Fruit fly (Drosophila melanogaster): Measurements from ENCODE around the gene Nrt.

Nrt gene

DNA sequence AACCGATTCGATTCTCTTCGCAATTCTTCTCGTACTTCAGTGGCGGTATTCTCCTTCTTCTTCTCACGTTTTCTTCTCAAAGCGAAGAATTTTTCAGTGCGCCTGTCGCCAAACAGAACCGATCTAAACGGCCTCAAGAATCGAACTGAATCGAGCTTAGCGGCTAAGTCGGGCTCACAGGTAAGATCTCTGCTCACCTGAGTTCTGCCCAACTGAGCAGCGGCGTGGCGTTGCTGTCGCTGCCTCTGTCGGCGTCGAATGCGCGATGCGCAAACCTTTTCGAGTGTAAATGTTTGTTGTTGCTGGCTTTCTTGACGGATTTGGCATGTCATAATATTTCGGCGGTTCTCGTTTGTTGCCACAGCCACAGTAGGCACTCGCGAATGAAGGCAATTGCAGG lies 46.0 kb downstream of the Nrt start:
- TF ChIP-seq kay (GFP tag; ENCODE audit: borderline replicate concordance) (no peak), cic (GFP tag; optimal IDR thresholded peaks at IDR 0.05) (no peak), pad (GFP tag; optimal IDR thresholded peaks at IDR 0.05) (no peak), CG7101 (tag; optimal IDR thresholded peaks at IDR 0.05) (no peak), Hr96 (GFP tag; optimal IDR thresholded peaks at IDR 0.05) (no peak), CG1620 (GFP tag; optimal IDR thresholded peaks at IDR 0.05) (no peak), bab1 (GFP tag; optimal IDR thresholded peaks at IDR 0.05) (no peak), toe (GFP tag; optimal IDR thresholded peaks at IDR 0.05) (no peak), ovo (GFP tag; optimal IDR thresholded peaks at IDR 0.05) (no peak), Crg-1 (GFP tag; optimal IDR thresholded peaks at IDR 0.05) (no peak), CG7045 (GFP tag; optimal IDR thresholded peaks at IDR 0.05) (no peak), CG33017 (tag; optimal IDR thresholded peaks at IDR 0.05) (no peak), tj (GFP tag; optimal IDR thresholded peaks at IDR 0.05) (no peak), CG14711 (tag; optimal IDR thresholded peaks at IDR 0.05) (no peak), CG12768 (GFP tag; optimal IDR thresholded peaks at IDR 0.05) (no peak)

DNA sequence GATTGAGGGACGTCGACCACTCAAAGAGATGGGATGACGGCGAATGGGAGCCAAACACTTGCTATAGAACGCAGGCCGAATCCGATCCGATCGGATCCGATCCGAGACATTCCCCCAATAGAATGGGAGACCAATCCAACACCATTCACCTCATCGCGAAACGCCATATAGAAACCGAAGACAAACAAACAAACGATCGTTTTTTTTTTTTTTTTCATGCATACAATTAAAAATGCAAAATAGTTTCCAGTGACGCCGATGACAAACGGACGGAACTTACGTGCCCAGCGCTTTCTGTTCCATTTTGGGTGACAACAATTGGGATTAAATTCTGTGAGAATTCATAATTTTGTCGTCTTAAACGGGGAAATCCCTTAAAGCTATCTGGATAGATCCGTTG lies 48.1 kb downstream of the Nrt start:
- TF ChIP-seq tj (GFP tag; optimal IDR thresholded peaks at IDR 0.05) (no peak), CG7045 (GFP tag; optimal IDR thresholded peaks at IDR 0.05) (no peak), pad (GFP tag; optimal IDR thresholded peaks at IDR 0.05) (no peak), cic (GFP tag; optimal IDR thresholded peaks at IDR 0.05) (no peak), CG33017 (tag; optimal IDR thresholded peaks at IDR 0.05) (no peak), CG5204 (GFP tag; optimal IDR thresholded peaks at IDR 0.05) (no peak)

DNA sequence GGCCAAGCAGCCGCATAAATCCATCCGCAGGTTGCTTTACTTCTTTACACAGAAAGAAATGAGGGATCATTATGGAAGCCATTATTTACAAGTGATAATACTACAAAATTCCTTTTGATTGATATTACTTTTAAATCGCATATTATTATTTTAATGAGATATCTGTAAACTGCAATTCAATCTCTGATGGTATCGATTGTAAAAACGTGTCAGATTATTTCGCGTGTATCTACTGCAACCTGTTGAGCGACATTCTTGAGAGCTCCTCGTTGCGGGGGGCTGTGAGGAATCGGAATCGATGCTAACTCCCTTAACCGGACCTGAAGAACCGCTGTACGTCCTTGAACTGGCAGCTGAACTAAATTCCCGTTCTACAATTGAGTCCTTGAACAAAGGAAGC lies 52.2 kb downstream of the Nrt start:
- no peak for TF ChIP-seq Hr96 (GFP tag; optimal IDR thresholded peaks at IDR 0.05)
- no peak for TF ChIP-seq CG5204 (GFP tag; optimal IDR thresholded peaks at IDR 0.05)
- TF ChIP-seq tj (GFP tag; optimal IDR thresholded peaks at IDR 0.05), result no peak
- no peak for TF ChIP-seq pad (GFP tag; optimal IDR thresholded peaks at IDR 0.05)
- TF ChIP-seq bab1 (GFP tag; optimal IDR thresholded peaks at IDR 0.05), result no peak
- TF ChIP-seq CG7101 (tag; optimal IDR thresholded peaks at IDR 0.05), result no peak
- TF ChIP-seq toe (GFP tag; optimal IDR thresholded peaks at IDR 0.05), result no peak
- no peak for TF ChIP-seq CG33017 (tag; optimal IDR thresholded peaks at IDR 0.05)
- no peak for TF ChIP-seq cic (GFP tag; optimal IDR thresholded peaks at IDR 0.05)
- no peak for TF ChIP-seq CG1620 (GFP tag; optimal IDR thresholded peaks at IDR 0.05)
- TF ChIP-seq Clk (GFP tag; optimal IDR thresholded peaks at IDR 0.05), result no peak

DNA sequence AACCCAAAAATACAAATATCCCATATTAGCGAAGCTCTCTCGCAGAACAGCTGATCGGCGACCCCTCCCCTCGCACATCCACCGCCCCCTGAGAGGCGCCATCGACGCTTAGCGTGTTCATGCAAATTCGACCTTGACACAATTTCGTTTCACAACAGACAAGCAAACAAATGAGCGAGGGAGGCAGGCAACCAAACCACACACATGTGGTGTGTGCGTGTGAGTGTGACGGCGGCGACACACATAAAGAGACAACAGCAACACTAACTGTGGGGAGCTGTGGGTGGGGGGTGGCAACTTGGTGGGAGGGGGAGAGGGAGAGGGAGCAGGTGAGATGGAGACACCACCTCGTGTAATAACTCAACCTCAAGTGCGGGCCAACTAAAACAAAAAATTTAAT lies 58.9 kb downstream of the Nrt start:
- TF ChIP-seq CG7045 (GFP tag; optimal IDR thresholded peaks at IDR 0.05) (no peak), Mnt (GFP tag; optimal IDR thresholded peaks at IDR 0.05) (no peak), CG7101 (tag; optimal IDR thresholded peaks at IDR 0.05) (no peak), CG11617 (GFP tag; optimal IDR thresholded peaks at IDR 0.05) (no peak), ovo (GFP tag; optimal IDR thresholded peaks at IDR 0.05) (no peak), CG12768 (GFP tag; optimal IDR thresholded peaks at IDR 0.05) (no peak), bab1 (GFP tag; optimal IDR thresholded peaks at IDR 0.05) (no peak), tj (GFP tag; optimal IDR thresholded peaks at IDR 0.05) (no peak), CG33017 (tag; optimal IDR thresholded peaks at IDR 0.05) (no peak), kay (GFP tag; ENCODE audit: borderline replicate concordance) (no peak), CG1620 (GFP tag; optimal IDR thresholded peaks at IDR 0.05) (no peak), pad (GFP tag; optimal IDR thresholded peaks at IDR 0.05) (no peak), cic (GFP tag; optimal IDR thresholded peaks at IDR 0.05) (no peak), CG14711 (tag; optimal IDR thresholded peaks at IDR 0.05) (no peak), Clk (GFP tag; optimal IDR thresholded peaks at IDR 0.05) (no peak), toe (GFP tag; optimal IDR thresholded peaks at IDR 0.05) (no peak), CG5204 (GFP tag; optimal IDR thresholded peaks at IDR 0.05) (no peak), Crg-1 (GFP tag; optimal IDR thresholded peaks at IDR 0.05) (no peak), Hr96 (GFP tag; optimal IDR thresholded peaks at IDR 0.05) (no peak), cnc (optimal IDR thresholded peaks at IDR 0.05) (no peak)

DNA sequence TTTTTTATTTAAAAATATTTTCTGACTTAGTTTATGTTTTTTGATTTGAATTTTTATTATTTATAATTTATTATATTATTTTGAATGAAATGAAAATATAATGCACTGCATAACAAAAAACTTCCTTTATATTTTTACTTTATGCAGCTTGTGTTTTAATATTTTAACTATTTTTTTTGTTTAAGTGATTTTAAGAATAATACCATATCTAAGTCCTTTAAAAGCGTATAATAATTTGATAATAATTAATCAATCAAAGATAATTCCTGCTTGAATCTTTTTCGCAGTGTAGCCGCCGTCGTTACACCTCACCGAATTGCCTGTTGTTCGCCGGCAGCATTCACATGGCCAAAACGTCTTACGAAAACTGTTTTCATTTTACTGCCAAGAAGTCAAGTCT lies 59.3 kb downstream of the Nrt start:
- no peak for TF ChIP-seq Clk (GFP tag; optimal IDR thresholded peaks at IDR 0.05)
- no peak for TF ChIP-seq toe (GFP tag; optimal IDR thresholded peaks at IDR 0.05)
- no peak for TF ChIP-seq CG11617 (GFP tag; optimal IDR thresholded peaks at IDR 0.05)
- TF ChIP-seq cnc (optimal IDR thresholded peaks at IDR 0.05), result no peak
- TF ChIP-seq CG5204 (GFP tag; optimal IDR thresholded peaks at IDR 0.05), result no peak
- no peak for TF ChIP-seq bab1 (GFP tag; optimal IDR thresholded peaks at IDR 0.05)
- no peak for TF ChIP-seq CG33017 (tag; optimal IDR thresholded peaks at IDR 0.05)
- no peak for TF ChIP-seq ovo (GFP tag; optimal IDR thresholded peaks at IDR 0.05)
- TF ChIP-seq cic (GFP tag; optimal IDR thresholded peaks at IDR 0.05), result no peak
- TF ChIP-seq CG7045 (GFP tag; optimal IDR thresholded peaks at IDR 0.05), result no peak
- TF ChIP-seq Mnt (GFP tag; optimal IDR thresholded peaks at IDR 0.05), result no peak
- TF ChIP-seq kay (GFP tag; ENCODE audit: borderline replicate concordance), result no peak
